Fruit fly (Drosophila melanogaster): ENCODE data around the gene CG16953.

- TF ChIP-seq psq (optimal IDR thresholded peaks at IDR 0.05) = no peak
- TF ChIP-seq ttk (optimal IDR thresholded peaks at IDR 0.05) = no peak
- no peak for TF ChIP-seq Myc (optimal IDR thresholded peaks at IDR 0.05)
- TF ChIP-seq insv (optimal IDR thresholded peaks at IDR 0.05) = no peak
- no peak for TF ChIP-seq Sin3A (optimal IDR thresholded peaks at IDR 0.05)
These were observed 7.8 kb upstream of the CG16953 start for dm6 chr3R:20593463-20593838.
